Fruit fly (Drosophila melanogaster) whole organism, embryonic: Measurements from ENCODE around the gene CG1532.

ENCODE experiments used
- Blimp-1 ChIP-seq: fragments of 200-800 bp; sonication (Bioruptor generic); optimal IDR thresholded peaks from 3 replicates; lab custom pipeline; 2018; ENCODE audit warnings: missing biosample characterization, missing genetic modification characterization, mild to moderate bottlenecking, moderate library complexity, missing genetic modification reagents
- CG10147 ChIP-seq: fragments of 200-800 bp; sonication (Bioruptor generic); optimal IDR thresholded peaks from 2 replicates; lab custom pipeline; 2019; ENCODE audit warnings: missing biosample characterization, mild to moderate bottlenecking, missing genetic modification characterization, moderate library complexity
- CG10979 ChIP-seq: fragments of 200-800 bp; sonication (Bioruptor generic); optimal IDR thresholded peaks from 2 replicates; lab custom pipeline; 2018; ENCODE audit warnings: missing biosample characterization, mild to moderate bottlenecking, missing genetic modification characterization, moderate library complexity
- CG11695 ChIP-seq: fragments of 200-800 bp; sonication (Bioruptor generic); IDR thresholded peaks from 3 replicates; pipeline ENCODE4 v1.3.6; 2022; ENCODE audit warnings: missing biosample characterization, missing genetic modification characterization
- CG11696 ChIP-seq: fragments of 200-800 bp; sonication (Bioruptor generic); IDR thresholded peaks from 2 replicates; pipeline ENCODE4 v1.3.6; 2022; ENCODE audit warnings: missing biosample characterization, missing genetic modification characterization
- CG12744 ChIP-seq: fragments of 200-800 bp; sonication (Bioruptor generic); optimal IDR thresholded peaks from 2 replicates; lab custom pipeline; 2016; ENCODE audit warnings: missing biosample characterization, missing genetic modification characterization
- CG15269 ChIP-seq: fragments of 200-800 bp; sonication (Bioruptor generic); optimal IDR thresholded peaks from 2 replicates; lab custom pipeline; 2018; ENCODE audit warnings: missing biosample characterization, mild to moderate bottlenecking, missing genetic modification characterization, moderate library complexity
- CG15601 ChIP-seq: fragments of 200-800 bp; sonication (Bioruptor generic); optimal IDR thresholded peaks from 3 replicates; lab custom pipeline; 2019; ENCODE audit warnings: missing biosample characterization, mild to moderate bottlenecking, missing genetic modification characterization, moderate library complexity
- CG17359 ChIP-seq: fragments of 200-800 bp; sonication (Bioruptor generic); optimal IDR thresholded peaks from 3 replicates; lab custom pipeline; 2018; ENCODE audit warnings: missing biosample characterization, mild to moderate bottlenecking, missing genetic modification characterization, moderate library complexity
- CG17361 ChIP-seq: fragments of 200-800 bp; sonication (Bioruptor generic); IDR thresholded peaks from 3 replicates; pipeline ENCODE4 v1.3.6; 2022; ENCODE audit warnings: missing biosample characterization, missing genetic modification characterization
- CG17829 ChIP-seq: fragments of 200-800 bp; optimal IDR thresholded peaks from 2 replicates; lab custom pipeline; 2019; ENCODE audit warnings: missing biosample characterization, mild to moderate bottlenecking, missing genetic modification characterization, moderate library complexity
- CG2678 ChIP-seq: fragments of 200-800 bp; sonication (Bioruptor generic); optimal IDR thresholded peaks from 3 replicates; lab custom pipeline; 2019; ENCODE audit warnings: missing biosample characterization, mild to moderate bottlenecking, missing genetic modification characterization, moderate library complexity
- CG2712 ChIP-seq: fragments of 200-800 bp; optimal IDR thresholded peaks from 3 replicates; lab custom pipeline; 2019; ENCODE audit warnings: missing biosample characterization, mild to moderate bottlenecking, missing genetic modification characterization, moderate library complexity
- CG2875 ChIP-seq: fragments of 200-800 bp; sonication (Bioruptor generic); optimal IDR thresholded peaks from 2 replicates; lab custom pipeline; 2017; ENCODE audit warnings: missing biosample characterization, mild to moderate bottlenecking, missing genetic modification characterization, missing genetic modification reagents
- CG30431 ChIP-seq: fragments of 200-800 bp; sonication (Bioruptor generic); optimal IDR thresholded peaks from 2 replicates; lab custom pipeline; 2017; ENCODE audit warnings: missing biosample characterization, missing genetic modification characterization
- CG31441 ChIP-seq: fragments of 200-800 bp; sonication (Bioruptor generic); IDR thresholded peaks from 2 replicates; pipeline ENCODE4 v1.3.6; 2022; ENCODE audit warnings: missing biosample characterization, missing genetic modification characterization
- CG32772 ChIP-seq: fragments of 200-800 bp; sonication (Bioruptor generic); IDR thresholded peaks from 2 replicates; pipeline ENCODE4 v1.3.6; 2022; ENCODE audit warnings: missing biosample characterization, missing genetic modification characterization
- CG4360 ChIP-seq: fragments of 200-800 bp; sonication (Bioruptor generic); IDR thresholded peaks from 2 replicates; pipeline ENCODE4 v1.3.6; 2022; ENCODE audit warnings: missing biosample characterization, missing genetic modification characterization
- CG6254 ChIP-seq: fragments of 200-800 bp; sonication (Bioruptor generic); optimal IDR thresholded peaks from 3 replicates; lab custom pipeline; 2017; ENCODE audit warnings: mild to moderate bottlenecking, missing biosample characterization, missing genetic modification reagents, missing genetic modification characterization
- CG6683 ChIP-seq: fragments of 200-800 bp; sonication (Bioruptor generic); optimal IDR thresholded peaks from 2 replicates; lab custom pipeline; 2017; ENCODE audit warnings: missing biosample characterization, mild to moderate bottlenecking, missing genetic modification characterization, missing genetic modification reagents
- CG6689 ChIP-seq: fragments of 200-800 bp; sonication (Bioruptor generic); IDR thresholded peaks from 2 replicates; pipeline ENCODE4 v1.3.6; 2022; ENCODE audit warnings: missing biosample characterization, missing genetic modification characterization
- CG6765 ChIP-seq: fragments of 200-800 bp; sonication (Bioruptor generic); optimal IDR thresholded peaks from 3 replicates; lab custom pipeline; 2017; ENCODE audit warnings: missing biosample characterization, mild to moderate bottlenecking, missing genetic modification characterization
- CG7839 ChIP-seq: fragments of 200-800 bp; sonication (Bioruptor generic); optimal IDR thresholded peaks from 3 replicates; lab custom pipeline; 2018; ENCODE audit warnings: missing biosample characterization, mild to moderate bottlenecking, missing genetic modification characterization, moderate library complexity
- CG7987 ChIP-seq: fragments of 200-800 bp; sonication (Bioruptor generic); optimal IDR thresholded peaks from 2 replicates; lab custom pipeline; 2018; ENCODE audit warnings: missing biosample characterization, mild to moderate bottlenecking, missing genetic modification characterization, moderate library complexity
- D19A ChIP-seq: fragments of 200-800 bp; optimal IDR thresholded peaks from 3 replicates; lab custom pipeline; 2019; ENCODE audit warnings: missing biosample characterization, mild to moderate bottlenecking, missing genetic modification characterization, moderate library complexity
- Fer3 ChIP-seq: fragments of 200-800 bp; sonication (Bioruptor generic); optimal IDR thresholded peaks from 2 replicates; lab custom pipeline; 2018; ENCODE audit warnings: missing biosample characterization, mild to moderate bottlenecking, missing genetic modification characterization, moderate library complexity
- HHEX ChIP-seq: fragments of 200-800 bp; sonication (Bioruptor generic); optimal IDR thresholded peaks from 3 replicates; lab custom pipeline; 2017; ENCODE audit warnings: missing biosample characterization, mild to moderate bottlenecking, missing genetic modification characterization, missing genetic modification reagents
- HLH3B ChIP-seq: fragments of 200-800 bp; sonication (Bioruptor generic); IDR thresholded peaks from 2 replicates; pipeline ENCODE4 v1.3.6; 2022; ENCODE audit warnings: missing biosample characterization, missing genetic modification characterization
- PHDP ChIP-seq: fragments of 200-800 bp; sonication (Bioruptor generic); optimal IDR thresholded peaks from 3 replicates; lab custom pipeline; 2018; ENCODE audit warnings: missing biosample characterization, mild to moderate bottlenecking, missing genetic modification characterization, moderate library complexity
- Poxn ChIP-seq: fragments of 200-800 bp; sonication (Bioruptor generic); IDR thresholded peaks from 2 replicates; pipeline ENCODE4 v1.3.6; 2022; ENCODE audit warnings: missing biosample characterization, missing genetic modification characterization
- bsh ChIP-seq, 2 experiments: fragments of 200-800 bp; sonication (Bioruptor generic); optimal IDR thresholded peaks; 2 replicates each; lab custom pipeline; 2017 to 2018; ENCODE audit warnings: mild to moderate bottlenecking in 2 of 2, missing biosample characterization in 2 of 2, missing genetic modification characterization in 2 of 2, moderate library complexity in 1 of 2
- dmrt99B ChIP-seq: fragments of 200-800 bp; sonication (Bioruptor generic); optimal IDR thresholded peaks from 2 replicates; lab custom pipeline; 2018; ENCODE audit warnings: missing biosample characterization, mild to moderate bottlenecking, missing genetic modification characterization, moderate library complexity
- esg ChIP-seq: fragments of 200-800 bp; sonication (Bioruptor generic); conservative IDR thresholded peaks from 2 replicates; pipeline ENCODE4 v1.3.6; 2022; ENCODE audit warnings: missing biosample characterization, missing genetic modification characterization
- gsb-n ChIP-seq: fragments of 200-800 bp; sonication (Bioruptor generic); optimal IDR thresholded peaks from 3 replicates; lab custom pipeline; 2018; ENCODE audit warnings: missing biosample characterization, mild to moderate bottlenecking, missing genetic modification characterization
- mirr ChIP-seq: fragments of 200-800 bp; sonication (Bioruptor generic); optimal IDR thresholded peaks from 3 replicates; lab custom pipeline; 2018; ENCODE audit warnings: missing biosample characterization, mild to moderate bottlenecking, missing genetic modification characterization
- nerfin-1 ChIP-seq: fragments of 200-800 bp; sonication (Bioruptor generic); optimal IDR thresholded peaks from 3 replicates; lab custom pipeline; 2019; ENCODE audit warnings: missing biosample characterization, mild to moderate bottlenecking, missing genetic modification characterization, moderate library complexity
- nom ChIP-seq: fragments of 200-800 bp; sonication (Bioruptor generic); optimal IDR thresholded peaks from 2 replicates; lab custom pipeline; 2017; ENCODE audit warnings: missing biosample characterization, missing genetic modification characterization, mild to moderate bottlenecking, moderate library complexity, missing genetic modification reagents
- phol ChIP-seq: fragments of 200-800 bp; sonication (Bioruptor generic); optimal IDR thresholded peaks from 3 replicates; lab custom pipeline; 2018; ENCODE audit warnings: missing biosample characterization, mild to moderate bottlenecking, missing genetic modification characterization, moderate library complexity
- sc ChIP-seq, 3 experiments: fragments of >200 bp in 2 of 3; fragments of 200-800 bp in 1 of 3; sonication (Bioruptor generic) in 1 of 3; optimal IDR thresholded peaks; 2 replicates in 2 of 3; 3 replicates in 1 of 3; lab custom pipeline; 2017; ENCODE audit warnings: mild to moderate bottlenecking in 1 of 3, missing biosample characterization in 1 of 3, missing genetic modification characterization in 1 of 3, missing genetic modification reagents in 1 of 3
- sd ChIP-seq: fragments of 200-800 bp; sonication (Bioruptor generic); optimal IDR thresholded peaks from 3 replicates; lab custom pipeline; 2018; ENCODE audit warnings: missing biosample characterization, mild to moderate bottlenecking, missing genetic modification characterization, moderate library complexity
- stc ChIP-seq: fragments of 200-800 bp; sonication (Bioruptor generic); IDR thresholded peaks from 2 replicates; pipeline ENCODE4 v1.3.6; 2022; ENCODE audit warnings: missing biosample characterization, missing genetic modification characterization
- trem ChIP-seq: fragments of 200-800 bp; optimal IDR thresholded peaks from 3 replicates; lab custom pipeline; 2019; ENCODE audit warnings: missing biosample characterization, mild to moderate bottlenecking, missing genetic modification characterization, moderate library complexity
- twi ChIP-seq: fragments of 200-800 bp; optimal IDR thresholded peaks from 2 replicates; lab custom pipeline; 2019; ENCODE audit warnings: missing biosample characterization, mild to moderate bottlenecking, missing genetic modification characterization, moderate library complexity
- unpg ChIP-seq: fragments of 200-800 bp; sonication (Bioruptor generic); optimal IDR thresholded peaks from 3 replicates; lab custom pipeline; 2018; ENCODE audit warnings: missing biosample characterization, mild to moderate bottlenecking, missing genetic modification characterization, moderate library complexity
- vvl ChIP-seq: fragments of 200-800 bp; sonication (Bioruptor generic); IDR thresholded peaks from 2 replicates; pipeline ENCODE4 v1.3.6; 2022; ENCODE audit warnings: missing biosample characterization, missing genetic modification characterization
- wek ChIP-seq: fragments of 200-800 bp; sonication (Bioruptor generic); optimal IDR thresholded peaks from 3 replicates; lab custom pipeline; 2018; ENCODE audit warnings: missing biosample characterization, mild to moderate bottlenecking, missing genetic modification characterization, moderate library complexity
- zf30C ChIP-seq: fragments of 200-800 bp; sonication (Bioruptor generic); optimal IDR thresholded peaks from 3 replicates; lab custom pipeline; 2018; ENCODE audit warnings: missing biosample characterization, mild to moderate bottlenecking, missing genetic modification characterization
- zfh1 ChIP-seq: fragments of 200-800 bp; sonication (Bioruptor generic); IDR thresholded peaks from 3 replicates; pipeline ENCODE4 v1.3.6; 2022; ENCODE audit warnings: missing biosample characterization, missing genetic modification characterization

Gene CG1532

DNA sequence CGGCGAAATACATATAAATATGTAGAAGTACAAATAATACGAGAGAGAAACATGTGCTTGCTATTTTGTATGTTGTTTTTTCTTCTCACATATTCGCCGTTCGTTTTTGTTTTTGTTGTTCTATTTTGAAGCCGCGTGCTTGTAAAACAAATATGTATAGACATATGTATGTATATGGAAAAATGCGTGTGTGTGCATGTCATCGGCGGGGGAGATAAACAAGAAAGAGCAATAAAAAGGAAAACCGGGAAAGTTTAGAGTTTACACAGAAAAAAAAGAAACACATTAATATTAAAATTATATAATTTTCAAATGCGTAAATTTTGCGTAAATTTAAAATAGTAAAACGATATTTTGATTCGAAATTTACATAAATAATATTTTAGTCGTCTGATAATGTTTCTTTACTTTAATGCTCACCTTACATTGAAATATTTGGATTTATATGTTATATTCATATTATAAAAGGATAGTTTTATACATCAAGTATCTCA is 17.3 kb upstream of the CG1532 start (continued):
- no peak for TF ChIP-seq Poxn
- TF ChIP-seq twi (tag; lab: Kevin White, UChicago), result peak; percentile 62
- TF ChIP-seq CG15269, result peak; percentile 7
- TF ChIP-seq D19A (tag; lab: Kevin White, UChicago), result peak; percentile 51
- peak; percentile 52 for TF ChIP-seq dmrt99B (tag; lab: Kevin White, UChicago)
- TF ChIP-seq CG10147 (GFP tag; lab: Kevin White, UChicago), result peak; percentile 14
- TF ChIP-seq esg, result 0 out of 2 replicates have a peak, but pooled peaks have one; percentile 24
- no peak for TF ChIP-seq wek
- TF ChIP-seq zf30C (GFP tag; lab: Kevin White, UChicago), result peak; percentile 32
- TF ChIP-seq CG11696, result peak; percentile 23; the same call in 1 of the 2 replicates
- peak; percentile 42 for TF ChIP-seq CG32772 (GFP tag; lab: Robert Waterston, UW)
- TF ChIP-seq CG2875 (GFP tag; lab: Kevin White, UChicago), result peak; percentile 3
- TF ChIP-seq CG10979 (tag; lab: Kevin White, UChicago), result peak; percentile 64
- peak; percentile 50 for TF ChIP-seq CG7839 (tag; lab: Kevin White, UChicago)
- peak; percentile 50 for TF ChIP-seq CG2678 (tag; lab: Kevin White, UChicago)
- TF ChIP-seq vvl (GFP tag; lab: Robert Waterston, UW), result peak; percentile 60; the same call in 1 of the 2 replicates
- TF ChIP-seq CG7987 (GFP tag; lab: Kevin White, UChicago), result peak; percentile 35
- TF ChIP-seq bsh (GFP tag; optimal IDR thresholded peaks at IDR 0.05; lab: Kevin White, UChicago), result peak; percentile 46 to 72
- TF ChIP-seq CG2712 (tag; lab: Kevin White, UChicago), result peak; percentile 74
- peak; percentile 9 for TF ChIP-seq Fer3 (tag; lab: Kevin White, UChicago)
- TF ChIP-seq CG6689, result peak; percentile 33; the same call in 1 of the 2 replicates
- TF ChIP-seq CG6765 (GFP tag; lab: Kevin White, UChicago), result no peak
- peak; percentile 40; the same call in 1 of the 2 replicates for TF ChIP-seq stc (GFP tag; lab: Robert Waterston, UW)
- 0 out of 3 replicates have a peak, but pooled peaks have one; percentile 3 for TF ChIP-seq zfh1 (GFP tag; lab: Robert Waterston, UW)
- TF ChIP-seq HLH3B (GFP tag; lab: Robert Waterston, UW), result 0 out of 2 replicates have a peak, but pooled peaks have one; percentile 40
- no peak for TF ChIP-seq CG12744 (GFP tag; lab: Kevin White, UChicago)
- TF ChIP-seq CG31441, result peak; percentile 67
- 0 out of 3 replicates have a peak, but pooled peaks have one; percentile 18 for TF ChIP-seq CG11695 (GFP tag; lab: Robert Waterston, UW)
- TF ChIP-seq sd (tag; lab: Kevin White, UChicago), result peak; percentile 14
- TF ChIP-seq sc (optimal IDR thresholded peaks at IDR 0.05; lab: Kevin White, UChicago), result no peak
- no peak for TF ChIP-seq sc (GFP tag; optimal IDR thresholded peaks at IDR 0.05; lab: Kevin White, UChicago)
- peak; percentile 36 for TF ChIP-seq gsb-n (tag; lab: Kevin White, UChicago)
- TF ChIP-seq unpg (GFP tag; lab: Kevin White, UChicago), result peak; percentile 43
- peak; percentile 44 for TF ChIP-seq PHDP (tag; lab: Kevin White, UChicago)
- peak; percentile 15 for TF ChIP-seq trem (tag; lab: Kevin White, UChicago)
- peak; percentile 36; the same call in 1 of the 2 replicates for TF ChIP-seq CG4360 (GFP tag; lab: Robert Waterston, UW)
- peak; percentile 46; the same call in 1 of the 3 replicates for TF ChIP-seq CG17361
- TF ChIP-seq nom (GFP tag; lab: Kevin White, UChicago), result peak; percentile 76
- TF ChIP-seq CG30431 (GFP tag; lab: Kevin White, UChicago), result no peak
- peak; percentile 18 for TF ChIP-seq CG6254 (GFP tag; lab: Kevin White, UChicago)
- peak; percentile 51 for TF ChIP-seq phol (tag; lab: Kevin White, UChicago)
- TF ChIP-seq CG17829 (tag; lab: Kevin White, UChicago), result peak; percentile 31
- TF ChIP-seq CG6683 (GFP tag; lab: Kevin White, UChicago), result peak; percentile 19
- peak; percentile 71 for TF ChIP-seq Blimp-1 (GFP tag; lab: Kevin White, UChicago)
- peak; percentile 13 for TF ChIP-seq nerfin-1 (tag; lab: Kevin White, UChicago)
- TF ChIP-seq HHEX (GFP tag; lab: Kevin White, UChicago), result peak; percentile 13
- TF ChIP-seq mirr (GFP tag; lab: Kevin White, UChicago), result peak; percentile 44
- TF ChIP-seq CG15601 (tag; lab: Kevin White, UChicago), result peak; percentile 18
- peak; percentile 13 for TF ChIP-seq CG17359 (tag; lab: Kevin White, UChicago)
